Worm (Caenorhabditis elegans): ENCODE measurements around the gene fbxb-84.
"Not testable (repeated sequence)": the region's sequence is repeated elsewhere in the genome, so short reads cannot be mapped to it uniquely, and the experiment has no call there.

fbxb-84 gene

ce11 chrIII:140904-141303, 5.4 kb downstream of the fbxb-84 start, which contains the start of gene fbxb-81:
Gene fbxb-81, minus strand, starts transcription at chrIII:141217.
- TF ChIP-seq klf-2 (GFP tag; conservative IDR thresholded peaks at IDR 0.05) (no peak), flt-1 (GFP tag; IDR thresholded peaks at IDR 0.05) (no peak), ztf-23 (GFP tag; IDR thresholded peaks at IDR 0.05) (no peak), med-1 (GFP tag; optimal IDR thresholded peaks at IDR 0.05; ENCODE audit: insufficient read depth) (no peak)

- TF ChIP-seq ztf-23 (GFP tag; IDR thresholded peaks at IDR 0.05) (no peak), tab-1 (GFP tag; IDR thresholded peaks at IDR 0.05) (no peak), klf-2 (GFP tag; conservative IDR thresholded peaks at IDR 0.05) (no peak), flt-1 (GFP tag; IDR thresholded peaks at IDR 0.05) (no peak), T22C8.4 (GFP tag; IDR thresholded peaks at IDR 0.05) (no peak), cog-1 (tag; optimal IDR thresholded peaks at IDR 0.05) (no peak), ztf-29 (GFP tag; IDR thresholded peaks at IDR 0.05) (no peak), med-1 (GFP tag; optimal IDR thresholded peaks at IDR 0.05; ENCODE audit: insufficient read depth) (no peak), ref-1 (GFP tag; conservative IDR thresholded peaks at IDR 0.05) (no peak)
Measured at ce11 chrIII:134194-134593, 12.1 kb downstream of the fbxb-84 start, which contains the start of gene pals-25. Gene pals-25, plus strand, starts transcription at chrIII:134494.

ce11 chrIII:132118-132517, 14.2 kb downstream of the fbxb-84 start, which contains the start of gene pals-22:
Gene pals-22, plus strand, starts transcription at chrIII:132418.
- TF ChIP-seq klf-2 (GFP tag; conservative IDR thresholded peaks at IDR 0.05) = no peak
- TF ChIP-seq ztf-23 (GFP tag; IDR thresholded peaks at IDR 0.05) = no peak
- no peak for TF ChIP-seq ztf-29 (GFP tag; IDR thresholded peaks at IDR 0.05)
- TF ChIP-seq tab-1 (GFP tag; IDR thresholded peaks at IDR 0.05) = no peak
- TF ChIP-seq ref-1 (GFP tag; conservative IDR thresholded peaks at IDR 0.05) = no peak
- TF ChIP-seq cog-1 (tag; optimal IDR thresholded peaks at IDR 0.05) = no peak

- TF ChIP-seq flt-1 (GFP tag; IDR thresholded peaks at IDR 0.05) (no peak), T22C8.4 (GFP tag; IDR thresholded peaks at IDR 0.05) (no peak), klf-2 (GFP tag; conservative IDR thresholded peaks at IDR 0.05) (no peak), cog-1 (tag; optimal IDR thresholded peaks at IDR 0.05) (peak; percentile 5), ref-1 (GFP tag; conservative IDR thresholded peaks at IDR 0.05) (no peak), ztf-29 (GFP tag; IDR thresholded peaks at IDR 0.05) (no peak)
Measured at ce11 chrIII:131627-132026, 14.6 kb downstream of the fbxb-84 start.

- no peak for TF ChIP-seq flt-1 (GFP tag; IDR thresholded peaks at IDR 0.05)
- TF ChIP-seq ztf-29 (GFP tag; IDR thresholded peaks at IDR 0.05) = no peak
Measured at ce11 chrIII:130650-131049, 15.6 kb downstream of the fbxb-84 start, which contains the start of the genes nhr-280 and C29F9.2. Gene nhr-280, minus strand, starts transcription at chrIII:130750. Gene C29F9.2, plus strand, starts transcription at chrIII:130947.

- TF ChIP-seq tab-1 (GFP tag; IDR thresholded peaks at IDR 0.05) (no peak), cog-1 (tag; optimal IDR thresholded peaks at IDR 0.05) (no peak), flt-1 (GFP tag; IDR thresholded peaks at IDR 0.05) (no peak), ztf-23 (GFP tag; IDR thresholded peaks at IDR 0.05) (no peak), ref-1 (GFP tag; conservative IDR thresholded peaks at IDR 0.05) (no peak), klf-2 (GFP tag; conservative IDR thresholded peaks at IDR 0.05) (no peak), med-1 (GFP tag; optimal IDR thresholded peaks at IDR 0.05; ENCODE audit: insufficient read depth) (no peak), ztf-29 (GFP tag; IDR thresholded peaks at IDR 0.05) (no peak), T22C8.4 (GFP tag; IDR thresholded peaks at IDR 0.05) (no peak)
Measured at ce11 chrIII:124478-124877, 21.8 kb downstream of the fbxb-84 start, which contains the start of gene pals-23. Gene pals-23, plus strand, starts transcription at chrIII:124778.

- not testable (repeated sequence) for TF ChIP-seq flt-1, ztf-23, ztf-29 (GFP tag; IDR thresholded peaks at IDR 0.05)
Measured at ce11 chrIII:121983-122449, 24.3 kb downstream of the fbxb-84 start, which contains the start of gene C29F9.12. Gene C29F9.12, minus strand, starts transcription at chrIII:122033.

- TF ChIP-seq klf-2 (GFP tag; conservative IDR thresholded peaks at IDR 0.05) = no peak
- TF ChIP-seq med-1 (GFP tag; optimal IDR thresholded peaks at IDR 0.05; ENCODE audit: insufficient read depth) = no peak
- no peak for TF ChIP-seq ref-1 (GFP tag; conservative IDR thresholded peaks at IDR 0.05)
- no peak for TF ChIP-seq flt-1 (GFP tag; IDR thresholded peaks at IDR 0.05)
- no peak for TF ChIP-seq ztf-29 (GFP tag; IDR thresholded peaks at IDR 0.05)
- TF ChIP-seq ztf-23 (GFP tag; IDR thresholded peaks at IDR 0.05) = no peak
- no peak for TF ChIP-seq tab-1 (GFP tag; IDR thresholded peaks at IDR 0.05)
- no peak for TF ChIP-seq cog-1 (tag; optimal IDR thresholded peaks at IDR 0.05)
- TF ChIP-seq T22C8.4 (GFP tag; IDR thresholded peaks at IDR 0.05) = no peak
Measured at ce11 chrIII:120199-120598, 26.1 kb downstream of the fbxb-84 start, which contains the start of gene pals-24. Gene pals-24, plus strand, starts transcription at chrIII:120435.

- no peak for TF ChIP-seq med-1 (GFP tag; optimal IDR thresholded peaks at IDR 0.05; ENCODE audit: insufficient read depth)
- TF ChIP-seq ref-1 (GFP tag; conservative IDR thresholded peaks at IDR 0.05) = no peak
- no peak for TF ChIP-seq klf-2 (GFP tag; conservative IDR thresholded peaks at IDR 0.05)
- no peak for TF ChIP-seq ztf-23 (GFP tag; IDR thresholded peaks at IDR 0.05)
- no peak for TF ChIP-seq tab-1 (GFP tag; IDR thresholded peaks at IDR 0.05)
Measured at ce11 chrIII:117857-118256, 28.4 kb downstream of the fbxb-84 start.

- TF ChIP-seq klf-2 (GFP tag; conservative IDR thresholded peaks at IDR 0.05) (no peak), ref-1 (GFP tag; conservative IDR thresholded peaks at IDR 0.05) (no peak), T22C8.4 (GFP tag; IDR thresholded peaks at IDR 0.05) (no peak), tab-1 (GFP tag; IDR thresholded peaks at IDR 0.05) (no peak), cog-1 (tag; optimal IDR thresholded peaks at IDR 0.05) (no peak), med-1 (GFP tag; optimal IDR thresholded peaks at IDR 0.05; ENCODE audit: insufficient read depth) (no peak), ztf-23 (GFP tag; IDR thresholded peaks at IDR 0.05) (no peak), flt-1 (GFP tag; IDR thresholded peaks at IDR 0.05) (no peak), ztf-29 (GFP tag; IDR thresholded peaks at IDR 0.05) (no peak)
Measured at ce11 chrIII:117210-117609, 29.1 kb downstream of the fbxb-84 start, which contains the start of gene C29F9.5. Gene C29F9.5, plus strand, starts transcription at chrIII:117510.

Data from whole organism, midembryonic.